Fruit fly (Drosophila melanogaster) whole organism, wandering third instar larva: ENCODE results near the gene ex.

Experiments
- Abd-B ChIP-seq: fragments of >200 bp; optimal IDR thresholded peaks from 2 replicates; lab custom pipeline; 2017; ENCODE audit warnings: missing biosample characterization, missing genetic modification characterization
- Dfd ChIP-seq: fragments of >200 bp; optimal IDR thresholded peaks from 2 replicates; lab custom pipeline; 2017; ENCODE audit warnings: missing biosample characterization, missing genetic modification characterization
- Dif ChIP-seq: fragments of 200-275, 200-300 bp; sonication (Bioruptor generic); optimal IDR thresholded peaks from 2 replicates; lab custom pipeline; 2018; ENCODE audit warnings: missing biosample characterization, missing genetic modification characterization; ENCODE audit not compliant: partially characterized antibody
- Hnf4 ChIP-seq: fragments of 200-800 bp; sonication (Bioruptor generic); optimal IDR thresholded peaks from 2 replicates; lab custom pipeline; 2016; ENCODE audit warnings: missing biosample characterization, mild to moderate bottlenecking, missing genetic modification characterization
- Hr78 ChIP-seq: fragments of >200 bp; optimal IDR thresholded peaks from 2 replicates; lab custom pipeline; 2017; ENCODE audit warnings: missing biosample characterization, missing genetic modification characterization
- OdsH ChIP-seq: fragments of 200-800 bp; sonication (Bioruptor generic); optimal IDR thresholded peaks from 2 replicates; lab custom pipeline; 2016; ENCODE audit warnings: missing biosample characterization, mild to moderate bottlenecking, missing genetic modification characterization
- Rel ChIP-seq, 2 experiments: fragments of 200-800 bp; sonication (Bioruptor generic) in 1 of 2; optimal IDR thresholded peaks; 2 replicates in 1 of 2; 3 replicates in 1 of 2; lab custom pipeline; 2016 to 2019; ENCODE audit warnings: mild to moderate bottlenecking in 2 of 2, missing biosample characterization in 2 of 2, missing genetic modification characterization in 2 of 2, moderate library complexity in 1 of 2
- ey ChIP-seq: fragments of 200-800 bp; sonication (Bioruptor generic); optimal IDR thresholded peaks from 2 replicates; lab custom pipeline; 2016; ENCODE audit warnings: missing biosample characterization, missing genetic modification characterization
- h ChIP-seq: fragments of 200-800 bp; sonication (Bioruptor generic); optimal IDR thresholded peaks from 3 replicates; lab custom pipeline; 2016; ENCODE audit warnings: missing biosample characterization, mild to moderate bottlenecking, missing genetic modification characterization
- jim ChIP-seq: fragments of 175-275, 200-325 bp; sonication (Bioruptor generic); optimal IDR thresholded peaks from 2 replicates; lab custom pipeline; 2016; ENCODE audit warnings: missing biosample characterization, mild to moderate bottlenecking, missing genetic modification characterization
- pan ChIP-seq: fragments of >200 bp; optimal IDR thresholded peaks from 2 replicates; lab custom pipeline; 2017
- sage ChIP-seq: fragments of 200-800 bp; sonication (Bioruptor generic); optimal IDR thresholded peaks from 2 replicates; lab custom pipeline; 2016; ENCODE audit warnings: missing biosample characterization, mild to moderate bottlenecking, missing genetic modification characterization
- sv ChIP-seq: fragments of 200-800 bp; sonication (Bioruptor generic); optimal IDR thresholded peaks from 3 replicates; lab custom pipeline; 2016; ENCODE audit warnings: missing biosample characterization, missing genetic modification characterization
- tai ChIP-seq: sonication (Bioruptor generic); optimal IDR thresholded peaks from 2 replicates; lab custom pipeline; 2016; ENCODE audit warnings: missing biosample characterization, missing genetic modification characterization

DNA sequence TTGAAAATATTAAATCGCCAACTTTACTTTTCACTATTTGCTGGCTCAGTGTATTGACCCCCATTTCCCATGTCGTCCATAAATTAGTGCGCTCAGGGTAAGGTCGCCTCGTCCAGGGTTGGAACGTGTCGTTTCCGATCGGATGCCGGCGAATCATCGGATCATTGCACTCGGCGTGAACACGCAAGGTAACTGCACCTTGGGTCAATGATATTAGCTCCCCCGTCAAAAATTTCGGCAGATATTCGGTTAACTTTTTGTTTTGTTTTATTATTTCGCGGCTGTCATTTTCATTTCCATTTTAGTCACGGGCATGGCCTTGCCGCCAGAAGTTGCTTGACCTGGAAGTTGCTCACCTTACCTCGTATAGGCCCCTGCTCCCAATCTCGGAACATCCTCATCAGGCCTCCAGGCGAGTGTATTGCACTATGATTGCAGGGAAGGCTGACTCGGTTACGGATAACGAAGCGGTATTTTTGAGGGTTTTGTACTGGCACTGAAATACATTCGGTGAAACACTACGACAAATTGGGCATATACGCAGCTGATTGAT is 57.6 kb downstream of the ex start:
- TF ChIP-seq Dif (no peak), sage (GFP tag; lab: Kevin White, UChicago) (no peak), OdsH (peak; percentile 19), Hnf4 (GFP tag; lab: Kevin White, UChicago) (no peak), tai (peak; percentile 74), Rel (GFP tag; optimal IDR thresholded peaks at IDR 0.05; lab: Kevin White, UChicago) (no peak), Rel (tag; optimal IDR thresholded peaks at IDR 0.05; lab: Kevin White, UChicago) (no peak), Dfd (GFP tag; lab: Kevin White, UChicago) (no peak), Abd-B (GFP tag; lab: Kevin White, UChicago) (no peak), ey (peak; percentile 20), h (GFP tag; lab: Kevin White, UChicago) (no peak), pan (no peak), Hr78 (GFP tag; lab: Kevin White, UChicago) (no peak), sv (GFP tag; lab: Kevin White, UChicago) (no peak), jim (GFP tag; lab: Kevin White, UChicago) (peak; percentile 67)
